Fruit fly (Drosophila melanogaster): ENCODE data around the gene hth.
A peak's percentile ranks its signal among the peaks of the same experiment; 100 is the strongest.

hth gene

DNA sequence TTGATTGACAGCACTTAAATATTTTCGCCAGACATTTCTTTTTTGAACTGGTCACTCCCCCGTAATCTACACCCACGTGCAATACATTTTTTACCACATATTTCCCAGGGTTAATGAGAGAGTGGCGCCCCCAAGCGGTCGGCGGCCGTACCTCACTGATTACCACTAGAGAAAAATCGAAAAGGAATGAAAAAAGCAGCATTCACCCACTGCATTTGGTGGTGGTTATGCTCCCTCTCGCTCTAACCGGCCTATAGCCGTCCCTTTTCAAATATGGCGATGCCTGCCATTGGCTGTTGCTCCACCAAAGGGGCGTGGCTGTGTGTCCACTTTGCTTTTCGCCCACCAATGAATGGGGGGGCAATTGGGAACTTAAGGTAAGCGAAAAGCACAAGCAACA, 25.6 kb upstream of the hth start (continued):
- TF ChIP-seq CG3407 (GFP tag; optimal IDR thresholded peaks at IDR 0.05) (peak; percentile 32), Usf (GFP tag; optimal IDR thresholded peaks at IDR 0.05) (no peak), CG15696 (tag; optimal IDR thresholded peaks at IDR 0.05) (peak; percentile 46), h (optimal IDR thresholded peaks at IDR 0.05) (peak; percentile 71), CG34376 (GFP tag; optimal IDR thresholded peaks at IDR 0.05) (peak; percentile 41), peb (GFP tag; IDR thresholded peaks at IDR 0.05) (0 out of 2 replicates have a peak, but pooled peaks have one; percentile 14), crc (GFP tag; optimal IDR thresholded peaks at IDR 0.05) (no peak), maf-S (GFP tag; optimal IDR thresholded peaks at IDR 0.05) (no peak), CG17359 (tag; optimal IDR thresholded peaks at IDR 0.05) (peak; percentile 53), pho (GFP tag; optimal IDR thresholded peaks at IDR 0.05) (no peak), Doc2 (GFP tag; IDR thresholded peaks at IDR 0.05) (no peak), repo (GFP tag; optimal IDR thresholded peaks at IDR 0.05) (peak; percentile 59), Hmx (GFP tag; optimal IDR thresholded peaks at IDR 0.05) (no peak), CG4854 (GFP tag; optimal IDR thresholded peaks at IDR 0.05) (peak; percentile 17), corto (GFP tag; optimal IDR thresholded peaks at IDR 0.05) (no peak), seq (GFP tag; IDR thresholded peaks at IDR 0.05) (peak; percentile 94), CG10979 (tag; optimal IDR thresholded peaks at IDR 0.05) (peak; percentile 68), CG16779 (GFP tag; IDR thresholded peaks at IDR 0.05) (no peak), Gug (GFP tag; IDR thresholded peaks at IDR 0.05) (no peak), wdn (GFP tag; IDR thresholded peaks at IDR 0.05) (no peak), CG18764 (GFP tag; optimal IDR thresholded peaks at IDR 0.05) (peak; percentile 20), exex (tag; optimal IDR thresholded peaks at IDR 0.05) (no peak), CG5953 (GFP tag; IDR thresholded peaks at IDR 0.05) (peak; percentile 49), CG15601 (tag; optimal IDR thresholded peaks at IDR 0.05) (peak; percentile 63), Mad (GFP tag; optimal IDR thresholded peaks at IDR 0.05) (no peak), CG3847 (GFP tag; IDR thresholded peaks at IDR 0.05) (peak; percentile 50), cg (GFP tag; optimal IDR thresholded peaks at IDR 0.05) (peak; percentile 29), CG7963 (GFP tag; IDR thresholded peaks at IDR 0.05; ENCODE audit: partially characterized antibody) (no peak), NFAT (GFP tag; IDR thresholded peaks at IDR 0.05) (no peak; the same call in 1 of the 2 replicates), crp (GFP tag; optimal IDR thresholded peaks at IDR 0.05) (peak in 1 of 2 experiments; percentile 0), CG14965 (GFP tag; optimal IDR thresholded peaks at IDR 0.05; ENCODE audit: borderline replicate concordance) (peak; percentile 98), tap (tag; optimal IDR thresholded peaks at IDR 0.05) (peak; percentile 42), mam (GFP tag; optimal IDR thresholded peaks at IDR 0.05) (no peak), gem (tag; optimal IDR thresholded peaks at IDR 0.05) (no peak), Hmr (GFP tag; optimal IDR thresholded peaks at IDR 0.05) (peak; percentile 54), odd (GFP tag; optimal IDR thresholded peaks at IDR 0.05) (peak; percentile 74), z (GFP tag; IDR thresholded peaks at IDR 0.05) (no peak; the same call in 2 of the 3 replicates), tll (GFP tag; optimal IDR thresholded peaks at IDR 0.05) (no peak), CG12155 (GFP tag; optimal IDR thresholded peaks at IDR 0.05) (no peak), CG6854 (GFP tag; optimal IDR thresholded peaks at IDR 0.05) (peak; percentile 42), Dref (GFP tag; IDR thresholded peaks at IDR 0.05) (no peak), Hr51 (GFP tag; optimal IDR thresholded peaks at IDR 0.05) (peak in 1 of 2 experiments; percentile 42), CG7987 (GFP tag; optimal IDR thresholded peaks at IDR 0.05) (peak; percentile 60), Trl (optimal IDR thresholded peaks at IDR 0.05) (no peak), Trl (GFP tag; optimal IDR thresholded peaks at IDR 0.05) (peak; percentile 44), CG17328 (GFP tag; IDR thresholded peaks at IDR 0.05) (peak; percentile 65), CG5245 (GFP tag; optimal IDR thresholded peaks at IDR 0.05) (peak; percentile 71), nmo (GFP tag; optimal IDR thresholded peaks at IDR 0.05) (peak; percentile 29), inv (GFP tag; IDR thresholded peaks at IDR 0.05; ENCODE audit: partially characterized antibody) (no peak)

All from whole organism, embryonic.